Fruit fly (Drosophila melanogaster): ENCODE measurements around the gene CG3528.

CG3528 gene

dm6 chr2L:2494515-2495098 lies 23.2 kb downstream of the CG3528 start (continued):
- no peak for TF ChIP-seq slou (GFP tag; optimal IDR thresholded peaks at IDR 0.05)
- no peak for TF ChIP-seq BtbVII (GFP tag; optimal IDR thresholded peaks at IDR 0.05)
- TF ChIP-seq sqz (GFP tag; optimal IDR thresholded peaks at IDR 0.05): no peak
- no peak for TF ChIP-seq CG11695 (GFP tag; IDR thresholded peaks at IDR 0.05)
- no peak for TF ChIP-seq CG43689 (GFP tag; IDR thresholded peaks at IDR 0.05)
- TF ChIP-seq CG30431 (GFP tag; optimal IDR thresholded peaks at IDR 0.05): no peak
- no peak for TF ChIP-seq BEAF-32 (GFP tag; optimal IDR thresholded peaks at IDR 0.05)
- TF ChIP-seq Sox100B (GFP tag; optimal IDR thresholded peaks at IDR 0.05): peak; percentile 51
- no peak for TF ChIP-seq ind (GFP tag; optimal IDR thresholded peaks at IDR 0.05)
- TF ChIP-seq cad (GFP tag; optimal IDR thresholded peaks at IDR 0.05): no peak
- TF ChIP-seq CG3407 (GFP tag; optimal IDR thresholded peaks at IDR 0.05): peak; percentile 31
- no peak for TF ChIP-seq CG9817 (tag; optimal IDR thresholded peaks at IDR 0.05)
- peak; percentile 0 for TF ChIP-seq NfI (GFP tag; optimal IDR thresholded peaks at IDR 0.05)
- no peak for TF ChIP-seq E2f2 (GFP tag; IDR thresholded peaks at IDR 0.05)
- TF ChIP-seq NK7.1 (GFP tag; optimal IDR thresholded peaks at IDR 0.05): no peak
- TF ChIP-seq CG6254 (GFP tag; optimal IDR thresholded peaks at IDR 0.05): no peak
- TF ChIP-seq Scr (GFP tag; IDR thresholded peaks at IDR 0.05; ENCODE audit: partially characterized antibody): no peak
- 0 out of 2 replicates have a peak, but pooled peaks have one; percentile 30 for TF ChIP-seq sim (GFP tag; IDR thresholded peaks at IDR 0.05)
- TF ChIP-seq fu2 (GFP tag; optimal IDR thresholded peaks at IDR 0.05): no peak
- no peak for TF ChIP-seq shn (GFP tag; optimal IDR thresholded peaks at IDR 0.05)
- TF ChIP-seq CG7963 (GFP tag; IDR thresholded peaks at IDR 0.05; ENCODE audit: partially characterized antibody): no peak
- no peak for TF ChIP-seq ham (GFP tag; IDR thresholded peaks at IDR 0.05)
- no peak for TF ChIP-seq Lhr (GFP tag; optimal IDR thresholded peaks at IDR 0.05)
- TF ChIP-seq pros (GFP tag; optimal IDR thresholded peaks at IDR 0.05): no peak
- no peak for TF ChIP-seq CG6765 (GFP tag; optimal IDR thresholded peaks at IDR 0.05)
- TF ChIP-seq Dip2 (GFP tag; IDR thresholded peaks at IDR 0.05): no peak
- TF ChIP-seq Oli (tag; optimal IDR thresholded peaks at IDR 0.05): peak; percentile 8
- TF ChIP-seq sima (GFP tag; optimal IDR thresholded peaks at IDR 0.05): no peak
- TF ChIP-seq gsb-n (tag; optimal IDR thresholded peaks at IDR 0.05): no peak
- TF ChIP-seq CkIIα-i1 (GFP tag; IDR thresholded peaks at IDR 0.05): no peak
- TF ChIP-seq tna (GFP tag; IDR thresholded peaks at IDR 0.05; ENCODE audit: partially characterized antibody): no peak
- peak; percentile 39 for TF ChIP-seq Atf-2 (GFP tag; optimal IDR thresholded peaks at IDR 0.05)
- no peak for TF ChIP-seq Poxn (GFP tag; IDR thresholded peaks at IDR 0.05)
- no peak for TF ChIP-seq hbn (GFP tag; IDR thresholded peaks at IDR 0.05; ENCODE audit: partially characterized antibody)
- TF ChIP-seq Dbx (GFP tag; IDR thresholded peaks at IDR 0.05): no peak
- no peak for TF ChIP-seq mld (GFP tag; IDR thresholded peaks at IDR 0.05; ENCODE audit: partially characterized antibody)
- no peak for TF ChIP-seq psq (GFP tag; optimal IDR thresholded peaks at IDR 0.05)
- TF ChIP-seq kni (GFP tag; optimal IDR thresholded peaks at IDR 0.05): peak; percentile 15
- TF ChIP-seq z (GFP tag; IDR thresholded peaks at IDR 0.05): no peak
- no peak for TF ChIP-seq Blimp-1 (GFP tag; optimal IDR thresholded peaks at IDR 0.05)
- TF ChIP-seq Pdp1 (GFP tag; optimal IDR thresholded peaks at IDR 0.05): no peak
- no peak for TF ChIP-seq inv (GFP tag; IDR thresholded peaks at IDR 0.05; ENCODE audit: partially characterized antibody)
- TF ChIP-seq nerfin-2 (GFP tag; IDR thresholded peaks at IDR 0.05; ENCODE audit: partially characterized antibody): no peak
- TF ChIP-seq CG15479 (GFP tag; optimal IDR thresholded peaks at IDR 0.05): no peak
- peak; percentile 13 for TF ChIP-seq CG4424 (GFP tag; optimal IDR thresholded peaks at IDR 0.05)
- peak; percentile 42 for TF ChIP-seq CG3838 (GFP tag; optimal IDR thresholded peaks at IDR 0.05)
- peak; percentile 6 for TF ChIP-seq CG2120 (GFP tag; optimal IDR thresholded peaks at IDR 0.05)
- peak; percentile 29 for TF ChIP-seq gem (tag; optimal IDR thresholded peaks at IDR 0.05)
- no peak for TF ChIP-seq CG2199 (GFP tag; IDR thresholded peaks at IDR 0.05)
- TF ChIP-seq CG32772 (GFP tag; IDR thresholded peaks at IDR 0.05): no peak

All from whole organism, embryonic.